Fruit fly (Drosophila melanogaster): ENCODE results near the gene CG5704.

DNA sequence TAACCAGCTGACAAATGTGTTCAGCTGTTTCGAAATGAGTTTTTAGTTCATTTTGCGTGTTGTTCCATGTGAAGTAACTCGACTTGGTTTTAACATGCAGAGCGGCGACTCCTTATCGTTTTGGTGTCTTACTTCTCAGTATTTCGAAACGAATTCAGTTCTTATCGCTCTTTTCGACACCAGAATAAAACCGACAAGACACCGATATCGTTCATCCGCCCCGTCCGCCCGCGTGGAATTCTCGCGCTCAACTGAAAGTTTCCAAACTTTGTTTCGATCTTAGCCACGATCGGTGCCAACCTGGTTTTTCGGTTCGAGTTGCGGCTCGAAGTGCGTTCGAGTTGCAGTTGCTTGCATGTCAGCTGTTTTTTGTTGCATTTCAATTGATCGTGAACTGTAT, 7.2 kb downstream of the CG5704 start, which contains the start of gene CG15822:
- TF ChIP-seq CG10274 (GFP tag; optimal IDR thresholded peaks at IDR 0.05) (no peak), dmrt99B (tag; optimal IDR thresholded peaks at IDR 0.05) (no peak), tin (GFP tag; optimal IDR thresholded peaks at IDR 0.05) (no peak), Ets65A (GFP tag) (no peak)

Data from whole organism, embryonic.